Worm (Caenorhabditis elegans): ENCODE measurements around the gene nspc-3.
"Not testable (repeated sequence)": the region's sequence is repeated elsewhere in the genome, so short reads cannot be mapped to it uniquely, and the experiment has no call there.

Gene nspc-3

ce11 chrX:8523000-8523399 is 13.9 kb upstream of the nspc-3 start:
- TF ChIP-seq fos-1 (tag; optimal IDR thresholded peaks at IDR 0.05) (no peak), fkh-10 (GFP tag; optimal IDR thresholded peaks at IDR 0.05) (no peak), eor-1 (tag; optimal IDR thresholded peaks at IDR 0.05) (no peak), ceh-82 (tag; optimal IDR thresholded peaks at IDR 0.05) (no peak), nhr-77 (tag; optimal IDR thresholded peaks at IDR 0.05) (no peak), nhr-43 (tag; optimal IDR thresholded peaks at IDR 0.05; ENCODE audit: poor library complexity, severe bottlenecking) (no peak), unc-39 (tag; optimal IDR thresholded peaks at IDR 0.05) (no peak), lin-15B (tag; optimal IDR thresholded peaks at IDR 0.05) (no peak), pqm-1 (tag; optimal IDR thresholded peaks at IDR 0.05) (no peak), ZK546.5 (tag; optimal IDR thresholded peaks at IDR 0.05) (no peak)

- TF ChIP-seq nfya-1 (tag; optimal IDR thresholded peaks at IDR 0.05; ENCODE audit: insufficient read depth), result no peak
- no peak for TF ChIP-seq ceh-82 (tag; optimal IDR thresholded peaks at IDR 0.05)
- no peak for TF ChIP-seq unc-39 (tag; optimal IDR thresholded peaks at IDR 0.05)
Observed at ce11 chrX:8527950-8528349, 8.9 kb upstream of the nspc-3 start, which contains the start of gene flp-5. flp-5 (plus strand) TSS chrX:8528250.

DNA sequence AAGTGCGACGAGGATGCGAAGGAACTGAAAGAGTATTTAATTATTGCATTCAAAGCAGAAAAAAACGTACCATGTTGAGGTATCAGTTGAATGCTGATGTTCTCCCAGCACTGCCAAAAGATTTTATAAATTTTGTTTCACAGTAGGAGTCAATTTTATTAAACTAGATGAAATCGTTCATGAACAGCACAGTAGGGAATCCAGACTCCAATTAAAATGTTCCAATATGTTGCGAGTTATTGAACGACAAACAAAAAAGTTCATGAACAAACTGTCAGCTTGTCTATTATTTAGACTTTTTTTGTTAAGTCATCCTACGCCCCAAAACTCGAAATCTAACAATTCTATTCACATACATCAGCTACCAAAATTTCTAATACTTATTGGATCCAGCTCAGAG is 1.9 kb upstream of the nspc-3 start, which contains the start of gene nspc-1:
Gene nspc-1 (minus strand): TSS at position 101 of the 400 bp plus-strand sequence.
- not testable (repeated sequence) for TF ChIP-seq snpc-4, pqm-1, fkh-2 (tag; optimal IDR thresholded peaks at IDR 0.05)

- TF ChIP-seq fos-1, nhr-77, nhr-237 (tag; optimal IDR thresholded peaks at IDR 0.05): not testable (repeated sequence)
Observed at ce11 chrX:8538262-8538776, 1.4 kb downstream of the nspc-3 start, which contains the start of the genes nspc-4 and nspc-5. nspc-4 (minus strand) TSS chrX:8538362. nspc-5 (plus strand) TSS chrX:8538726.

DNA sequence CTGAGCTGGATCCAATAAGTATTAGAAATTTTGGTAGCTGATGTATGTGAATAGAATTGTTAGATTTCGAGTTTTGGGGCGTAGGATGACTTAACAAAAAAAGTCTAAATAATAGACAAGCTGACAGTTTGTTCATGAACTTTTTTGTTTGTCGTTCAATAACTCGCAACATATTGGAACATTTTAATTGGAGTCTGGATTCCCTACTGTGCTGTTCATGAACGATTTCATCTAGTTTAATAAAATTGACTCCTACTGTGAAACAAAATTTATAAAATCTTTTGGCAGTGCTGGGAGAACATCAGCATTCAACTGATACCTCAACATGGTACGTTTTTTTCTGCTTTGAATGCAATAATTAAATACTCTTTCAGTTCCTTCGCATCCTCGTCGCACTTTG is 4.7 kb downstream of the nspc-3 start, which contains the start of gene nspc-7:
Gene nspc-7 (plus strand): TSS at position 301 of the 400 bp plus-strand sequence.
- TF ChIP-seq fos-1, aly-2, fkh-2 (tag; optimal IDR thresholded peaks at IDR 0.05): not testable (repeated sequence)

DNA sequence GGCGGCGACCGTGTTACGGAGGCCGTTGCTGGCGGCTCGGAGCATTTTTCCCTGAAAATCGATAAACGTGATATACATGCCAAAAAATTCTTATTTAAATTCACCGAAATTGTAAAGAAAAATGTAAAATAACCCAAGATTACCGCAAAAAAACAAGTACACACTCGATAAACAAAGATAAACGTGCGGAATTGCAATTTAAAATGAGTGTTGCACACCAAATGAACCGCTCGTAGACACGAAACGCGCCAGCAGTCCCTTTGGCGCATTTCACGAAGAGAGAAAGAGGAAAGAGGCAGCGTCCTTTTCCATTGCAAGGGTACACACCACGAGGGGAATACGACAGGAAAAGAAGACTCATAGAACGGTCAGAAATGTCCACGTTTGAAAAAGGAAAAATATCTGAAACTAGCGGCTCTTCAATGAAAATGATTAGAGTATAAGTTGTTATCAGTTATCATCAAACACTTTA is 9.1 kb downstream of the nspc-3 start, which contains the start of gene sdha-1:
Gene sdha-1 (minus strand): TSS at position 51 of the 472 bp plus-strand sequence.
- TF ChIP-seq nhr-76 (tag; optimal IDR thresholded peaks at IDR 0.05) (no peak), jun-1 (tag; optimal IDR thresholded peaks at IDR 0.05) (peak; percentile 81), skn-1 (tag; optimal IDR thresholded peaks at IDR 0.05) (peak; percentile 48), nhr-67 (tag; optimal IDR thresholded peaks at IDR 0.05) (no peak), egl-5 (tag; optimal IDR thresholded peaks at IDR 0.05) (peak; percentile 72), nhr-25 (tag; optimal IDR thresholded peaks at IDR 0.05) (peak; percentile 91), elt-2 (tag; optimal IDR thresholded peaks at IDR 0.05) (peak; percentile 91), egl-27 (tag; optimal IDR thresholded peaks at IDR 0.05) (peak; percentile 75), elt-3 (tag; optimal IDR thresholded peaks at IDR 0.05) (no peak), fos-1 (tag; optimal IDR thresholded peaks at IDR 0.05) (peak; percentile 51), hmg-11 (tag; optimal IDR thresholded peaks at IDR 0.05) (peak; percentile 75), nhr-77 (tag; optimal IDR thresholded peaks at IDR 0.05) (no peak), pha-4 (tag; optimal IDR thresholded peaks at IDR 0.05) (peak; percentile 94), R02D3.7 (tag; optimal IDR thresholded peaks at IDR 0.05) (peak; percentile 28), lin-39 (tag; optimal IDR thresholded peaks at IDR 0.05) (peak; percentile 82), mdl-1 (tag; optimal IDR thresholded peaks at IDR 0.05) (peak; percentile 44), nhr-23 (tag; optimal IDR thresholded peaks at IDR 0.05) (peak; percentile 87), nhr-237 (tag; optimal IDR thresholded peaks at IDR 0.05) (no peak), nhr-43 (tag; optimal IDR thresholded peaks at IDR 0.05; ENCODE audit: poor library complexity, severe bottlenecking) (peak; percentile 57), nhr-12 (tag; optimal IDR thresholded peaks at IDR 0.05) (no peak), nfya-1 (tag; optimal IDR thresholded peaks at IDR 0.05; ENCODE audit: insufficient read depth) (peak; percentile 88), ztf-11 (tag; optimal IDR thresholded peaks at IDR 0.05) (no peak), fkh-10 (GFP tag; optimal IDR thresholded peaks at IDR 0.05) (peak; percentile 4), lsy-12 (tag; optimal IDR thresholded peaks at IDR 0.05) (peak; percentile 67), snpc-4 (tag; optimal IDR thresholded peaks at IDR 0.05) (peak; percentile 89), pqm-1 (tag; optimal IDR thresholded peaks at IDR 0.05) (peak; percentile 67), tbx-2 (tag; optimal IDR thresholded peaks at IDR 0.05) (peak; percentile 61), sea-2 (GFP tag; optimal IDR thresholded peaks at IDR 0.05) (no peak), ceh-28 (tag; optimal IDR thresholded peaks at IDR 0.05) (peak; percentile 65), mml-1 (tag; optimal IDR thresholded peaks at IDR 0.05) (no peak), ama-1 (optimal IDR thresholded peaks at IDR 0.05) (peak; percentile 69), ZK546.5 (tag; optimal IDR thresholded peaks at IDR 0.05) (no peak), fkh-2 (tag; optimal IDR thresholded peaks at IDR 0.05) (no peak), elt-1 (tag; optimal IDR thresholded peaks at IDR 0.05) (peak; percentile 40), ztf-4 (tag; optimal IDR thresholded peaks at IDR 0.05) (peak; percentile 35)

All from whole organism, L3 larva.